Fruit fly (Drosophila melanogaster): ENCODE results near the gene CG1113.
A peak's percentile ranks its signal among the peaks of the same experiment; 100 is the strongest.

The CG1113 gene

dm6 chr3R:5261996-5262535 lies 9.1 kb downstream of the CG1113 start:
- TF ChIP-seq Pdp1 (GFP tag; optimal IDR thresholded peaks at IDR 0.05), result peak in 1 of 2 experiments; percentile 5
- TF ChIP-seq Xrp1 (GFP tag; IDR thresholded peaks at IDR 0.05), result 0 out of 2 replicates have a peak, but pooled peaks have one; percentile 6
- TF ChIP-seq CG12391 (tag; optimal IDR thresholded peaks at IDR 0.05), result no peak
- TF ChIP-seq CG1647 (GFP tag; optimal IDR thresholded peaks at IDR 0.05), result no peak
- no peak for TF ChIP-seq schlank (tag; optimal IDR thresholded peaks at IDR 0.05)
- no peak for TF ChIP-seq CG17829 (tag; optimal IDR thresholded peaks at IDR 0.05)
- peak; percentile 19 for TF ChIP-seq Ets65A (GFP tag)
- TF ChIP-seq HmgD (GFP tag; optimal IDR thresholded peaks at IDR 0.05), result no peak
- no peak for TF ChIP-seq Abd-B (GFP tag; optimal IDR thresholded peaks at IDR 0.05)
- no peak for TF ChIP-seq Awh (GFP tag; IDR thresholded peaks at IDR 0.05)
- TF ChIP-seq C15 (GFP tag; IDR thresholded peaks at IDR 0.05), result no peak
- TF ChIP-seq BEAF-32 (GFP tag; optimal IDR thresholded peaks at IDR 0.05), result no peak
- peak; percentile 5 for TF ChIP-seq sd (tag; optimal IDR thresholded peaks at IDR 0.05)
- no peak for TF ChIP-seq CG9727 (GFP tag; optimal IDR thresholded peaks at IDR 0.05)
- peak; percentile 41; the same call in 1 of the 3 replicates for TF ChIP-seq CG2199 (GFP tag; IDR thresholded peaks at IDR 0.05)
- TF ChIP-seq CG1832 (GFP tag; optimal IDR thresholded peaks at IDR 0.05), result no peak
- no peak for TF ChIP-seq CG9932 (GFP tag; IDR thresholded peaks at IDR 0.05)
- no peak for TF ChIP-seq CG11560 (tag; IDR thresholded peaks at IDR 0.05)
- no peak for TF ChIP-seq Dp (GFP tag; optimal IDR thresholded peaks at IDR 0.05)
- TF ChIP-seq so (GFP tag; IDR thresholded peaks at IDR 0.05), result 0 out of 3 replicates have a peak, but pooled peaks have one; percentile 15
- TF ChIP-seq CG3163 (GFP tag; optimal IDR thresholded peaks at IDR 0.05), result no peak
- TF ChIP-seq CG43689 (GFP tag; IDR thresholded peaks at IDR 0.05), result no peak

dm6 chr3R:5262592-5262991 lies 9.6 kb downstream of the CG1113 start, which contains the start of gene Tim17a2:
Gene Tim17a2 (minus strand): TSS chr3R:5262692.
- TF ChIP-seq nau (GFP tag; optimal IDR thresholded peaks at IDR 0.05), result no peak
- TF ChIP-seq Med (GFP tag), result peak; percentile 7
- TF ChIP-seq CG15479 (GFP tag; optimal IDR thresholded peaks at IDR 0.05), result peak; percentile 63

dm6 chr3R:5263311-5264250 lies 10.6 kb downstream of the CG1113 start:
- TF ChIP-seq slou (GFP tag; optimal IDR thresholded peaks at IDR 0.05) (peak; percentile 35), cato (GFP tag; optimal IDR thresholded peaks at IDR 0.05; ENCODE audit: borderline replicate concordance) (no peak), dm (GFP tag; optimal IDR thresholded peaks at IDR 0.05) (no peak), CG15601 (tag; optimal IDR thresholded peaks at IDR 0.05) (peak; percentile 73), gcm2 (GFP tag; optimal IDR thresholded peaks at IDR 0.05) (peak; percentile 11), BEAF-32 (GFP tag; optimal IDR thresholded peaks at IDR 0.05) (no peak), CG3163 (GFP tag; optimal IDR thresholded peaks at IDR 0.05) (no peak), Lpt (GFP tag; optimal IDR thresholded peaks at IDR 0.05) (no peak), ewg (GFP tag; optimal IDR thresholded peaks at IDR 0.05) (peak; percentile 73), fu2 (GFP tag; optimal IDR thresholded peaks at IDR 0.05) (no peak), CG10565 (GFP tag; optimal IDR thresholded peaks at IDR 0.05) (peak; percentile 33), psq (GFP tag; optimal IDR thresholded peaks at IDR 0.05) (peak; percentile 79), CG1529 (GFP tag; optimal IDR thresholded peaks at IDR 0.05) (peak; percentile 52), CG8924 (tag; optimal IDR thresholded peaks at IDR 0.05) (peak; percentile 94), Atf3 (GFP tag; optimal IDR thresholded peaks at IDR 0.05) (peak; percentile 52), eyg (GFP tag; optimal IDR thresholded peaks at IDR 0.05) (no peak), bcd (GFP tag; optimal IDR thresholded peaks at IDR 0.05) (peak; percentile 86), Nf-YC (tag; optimal IDR thresholded peaks at IDR 0.05) (peak; percentile 87), D19B (GFP tag; optimal IDR thresholded peaks at IDR 0.05) (peak; percentile 63), CG7372 (GFP tag; IDR thresholded peaks at IDR 0.05) (peak; percentile 79), tup (GFP tag; optimal IDR thresholded peaks at IDR 0.05) (peak; percentile 34), chinmo (GFP tag; IDR thresholded peaks at IDR 0.05; ENCODE audit: partially characterized antibody) (peak; percentile 97), Spps (tag; optimal IDR thresholded peaks at IDR 0.05) (peak; percentile 58)

Measured in whole organism, embryonic.